Worm (Caenorhabditis elegans) whole organism, young adult: ENCODE data around the gene Y48G9A.9.

ENCODE experiments used
- B0261.1 ChIP-seq: sonication (generic microtip); optimal IDR thresholded peaks from 2 replicates; lab custom pipeline; 2016; ENCODE audit warnings: mild to moderate bottlenecking, missing genetic modification characterization, moderate library complexity, missing compliant biosample characterization
- F33H1.4 ChIP-seq: fragments of 200-800 bp; sonication (Bioruptor generic); IDR thresholded peaks from 2 replicates; pipeline ENCODE4 v1.3.6; 2022; ENCODE audit warnings: missing genetic modification reagents, missing genetic modification characterization, missing compliant biosample characterization
- F52B5.7 ChIP-seq: sonication (generic microtip); optimal IDR thresholded peaks from 2 replicates; lab custom pipeline; 2016; ENCODE audit warnings: mild to moderate bottlenecking, missing genetic modification characterization, missing compliant biosample characterization
- K12H6.12 ChIP-seq: fragments of 200-800 bp; sonication (Bioruptor generic); optimal IDR thresholded peaks from 2 replicates; lab custom pipeline; 2018; ENCODE audit warnings: mild to moderate bottlenecking, missing genetic modification characterization, missing compliant biosample characterization
- T26A5.8 ChIP-seq: sonication (generic microtip); optimal IDR thresholded peaks from 2 replicates; lab custom pipeline; 2016; ENCODE audit warnings: missing genetic modification characterization, missing compliant biosample characterization
- bed-2 ChIP-seq: fragments of 200-800 bp; sonication (Bioruptor generic); IDR thresholded peaks from 2 replicates; pipeline ENCODE4 v1.3.6; 2022; ENCODE audit warnings: missing genetic modification reagents, missing genetic modification characterization, missing compliant biosample characterization
- ceh-58 ChIP-seq: fragments of 200-800 bp; sonication (Bioruptor generic); IDR thresholded peaks from 2 replicates; pipeline ENCODE4 v1.3.6; 2022; ENCODE audit warnings: missing genetic modification characterization, missing compliant biosample characterization
- egl-44 ChIP-seq: fragments of 200-800 bp; sonication (Bioruptor generic); IDR thresholded peaks from 2 replicates; pipeline ENCODE4 v1.3.6; 2022; ENCODE audit warnings: missing genetic modification reagents, missing genetic modification characterization, missing compliant biosample characterization
- him-1 ChIP-seq: sonication (generic microtip); optimal IDR thresholded peaks from 2 replicates; lab custom pipeline; 2016; ENCODE audit warnings: missing genotype, missing genetic modification reagents, missing genetic modification characterization, missing compliant biosample characterization
- hmg-1.2 ChIP-seq: fragments of 200-800 bp; sonication (Bioruptor generic); IDR thresholded peaks from 2 replicates; pipeline ENCODE4 v1.3.6; 2022; ENCODE audit warnings: missing genetic modification reagents, missing genetic modification characterization, missing compliant biosample characterization
- hmg-20 ChIP-seq: fragments of 200-800 bp; sonication (Bioruptor generic); IDR thresholded peaks from 2 replicates; pipeline ENCODE4 v1.3.6; 2022; ENCODE audit warnings: missing genetic modification reagents, missing genetic modification characterization, missing compliant biosample characterization
- let-526 ChIP-seq: fragments of 200-800 bp; sonication (Bioruptor generic); IDR thresholded peaks from 2 replicates; pipeline ENCODE4 v1.3.6; 2022; ENCODE audit warnings: missing genetic modification reagents, missing genetic modification characterization, missing compliant biosample characterization
- lin-54 ChIP-seq: fragments of 200-800 bp; sonication (Bioruptor generic); optimal IDR thresholded peaks from 2 replicates; lab custom pipeline; 2018; ENCODE audit warnings: mild to moderate bottlenecking, missing genetic modification characterization, missing compliant biosample characterization
- lsl-1 ChIP-seq: fragments of 200-800 bp; sonication (Bioruptor generic); optimal IDR thresholded peaks from 2 replicates; lab custom pipeline; 2018; ENCODE audit warnings: mild to moderate bottlenecking, missing genetic modification characterization, moderate library complexity, missing compliant biosample characterization
- madf-3 ChIP-seq: fragments of 200-800 bp; sonication (Bioruptor generic); IDR thresholded peaks from 2 replicates; pipeline ENCODE4 v1.3.6; 2022; ENCODE audit warnings: missing genetic modification reagents, missing genetic modification characterization, missing compliant biosample characterization
- madf-6 ChIP-seq: fragments of 200-800 bp; sonication (Bioruptor generic); IDR thresholded peaks from 2 replicates; pipeline ENCODE4 v1.3.6; 2022; ENCODE audit warnings: missing genetic modification reagents, missing genetic modification characterization, missing compliant biosample characterization
- mes-4 ChIP-seq: sonication (generic microtip); optimal IDR thresholded peaks from 2 replicates; lab custom pipeline; 2016; ENCODE audit warnings: missing genotype, missing genetic modification characterization, missing compliant biosample characterization
- nhr-120 ChIP-seq: fragments of 200-800 bp; sonication (Bioruptor generic); IDR thresholded peaks from 2 replicates; pipeline ENCODE4 v1.3.6; 2022; ENCODE audit warnings: missing genetic modification characterization, missing compliant biosample characterization
- nhr-80 ChIP-seq: sonication (generic microtip); optimal IDR thresholded peaks from 2 replicates; lab custom pipeline; 2016; ENCODE audit warnings: missing genetic modification characterization, missing compliant biosample characterization
- nhr-90 ChIP-seq: sonication (generic microtip); optimal IDR thresholded peaks from 2 replicates; lab custom pipeline; 2016; ENCODE audit warnings: missing genotype, mild to moderate bottlenecking, missing genetic modification characterization, missing compliant biosample characterization
- rcor-1 ChIP-seq: fragments of 200-800 bp; sonication (Bioruptor generic); IDR thresholded peaks from 2 replicates; pipeline ENCODE4 v1.3.6; 2022; ENCODE audit warnings: missing genetic modification reagents, missing genetic modification characterization, missing compliant biosample characterization
- rpc-1 ChIP-seq, 2 experiments: fragments of 150-350 bp in 1 of 2; sonication (generic microtip) in 1 of 2; optimal IDR thresholded peaks; 2 replicates each; lab custom pipeline; 2014 to 2018; ENCODE audit warnings: missing biosample characterization in 1 of 2, missing genetic modification characterization in 1 of 2, missing genetic modification reagents in 1 of 2, missing genotype in 1 of 2
- snpc-1.1 ChIP-seq: sonication (generic microtip); optimal IDR thresholded peaks from 2 replicates; lab custom pipeline; 2017; ENCODE audit warnings: missing genetic modification characterization, mild to moderate bottlenecking, missing compliant biosample characterization, antibody characterized with exemption, moderate library complexity, missing genotype, missing genetic modification reagents; ENCODE audit not compliant: insufficient read depth
- somi-1 ChIP-seq: fragments of 200-800 bp; sonication (Bioruptor generic); optimal IDR thresholded peaks from 2 replicates; lab custom pipeline; 2018; ENCODE audit warnings: mild to moderate bottlenecking, missing genetic modification characterization, missing compliant biosample characterization
- tbp1 ChIP-seq: fragments of 200-800 bp; sonication (Bioruptor generic); optimal IDR thresholded peaks from 2 replicates; lab custom pipeline; 2018; ENCODE audit warnings: mild to moderate bottlenecking, missing genetic modification characterization, missing compliant biosample characterization
- zfh-2 ChIP-seq: fragments of 200-800 bp; sonication (Bioruptor generic); conservative IDR thresholded peaks from 2 replicates; pipeline ENCODE4 v1.3.6; 2022; ENCODE audit warnings: missing genetic modification reagents, missing genetic modification characterization, missing compliant biosample characterization
- zim-3 ChIP-seq: sonication (generic microtip); optimal IDR thresholded peaks from 2 replicates; lab custom pipeline; 2017; ENCODE audit warnings: mild to moderate bottlenecking, missing genetic modification characterization, moderate library complexity, missing compliant biosample characterization

Y48G9A.9 gene

ce11 chrIII:2123673-2124187 lies 31.2 kb downstream of the Y48G9A.9 start, which contains the start of gene frl-1:
frl-1 (plus strand) TSS chrIII:2124137.
- TF ChIP-seq somi-1 = no peak
- TF ChIP-seq rcor-1 = no peak
- peak; percentile 56 for TF ChIP-seq nhr-80 (tag; lab: Kevin White, UChicago)
- no peak for TF ChIP-seq F52B5.7 (tag; lab: Kevin White, UChicago)
- TF ChIP-seq snpc-1.1 (tag; lab: Kevin White, UChicago) = no peak
- no peak for TF ChIP-seq let-526 (GFP tag; lab: Robert Waterston, UW)

ce11 chrIII:2125936-2126335 lies 33.4 kb downstream of the Y48G9A.9 start:
- TF ChIP-seq mes-4 (tag; lab: Kevin White, UChicago) (no peak), hmg-1.2 (peak; percentile 75)
- TF ChIP-seq, all 124 proteins: peak for 1

ce11 chrIII:2129377-2129776 lies 36.9 kb downstream of the Y48G9A.9 start:
- no peak for TF ChIP-seq ceh-58 (GFP tag; lab: Robert Waterston, UW)
- TF ChIP-seq B0261.1 = peak; percentile 45
- no peak for TF ChIP-seq nhr-90 (tag; lab: Kevin White, UChicago)
- no peak for TF ChIP-seq rpc-1 (optimal IDR thresholded peaks at IDR 0.05; lab: Kevin White, UChicago)
- peak; percentile 63 for TF ChIP-seq rpc-1 (tag; optimal IDR thresholded peaks at IDR 0.05; lab: Kevin White, UChicago)
- no peak for TF ChIP-seq him-1 (tag; lab: Kevin White, UChicago)
- no peak for TF ChIP-seq let-526 (GFP tag; lab: Robert Waterston, UW)
- no peak for TF ChIP-seq madf-3 (GFP tag; lab: Robert Waterston, UW)
- no peak for TF ChIP-seq bed-2 (GFP tag; lab: Robert Waterston, UW)
- peak; percentile 72 for TF ChIP-seq tbp1
- no peak for TF ChIP-seq K12H6.12 (tag; lab: Kevin White, UChicago)

ce11 chrIII:2129991-2130390 lies 37.5 kb downstream of the Y48G9A.9 start:
- TF ChIP-seq egl-44 (GFP tag; lab: Robert Waterston, UW) = no peak
- no peak for TF ChIP-seq T26A5.8 (tag; lab: Kevin White, UChicago)
- TF ChIP-seq nhr-120 (GFP tag; lab: Robert Waterston, UW) = no peak
- TF ChIP-seq hmg-1.2 = peak; percentile 73; the same call in 1 of the 2 replicates

ce11 chrIII:2132059-2132458 lies 39.5 kb downstream of the Y48G9A.9 start:
- TF ChIP-seq hmg-1.2 (peak; percentile 64; the same call in 1 of the 2 replicates), egl-44 (GFP tag; lab: Robert Waterston, UW) (no peak)

ce11 chrIII:2133928-2134327 lies 41.4 kb downstream of the Y48G9A.9 start:
- TF ChIP-seq lsl-1 (peak; percentile 82), zim-3 (tag; lab: Kevin White, UChicago) (no peak), madf-6 (GFP tag; lab: Robert Waterston, UW) (peak; percentile 59; the same call in 1 of the 2 replicates), lin-54 (GFP tag; lab: Kevin White, UChicago) (peak; percentile 48), ceh-58 (GFP tag; lab: Robert Waterston, UW) (no peak), F33H1.4 (GFP tag; lab: Robert Waterston, UW) (peak; percentile 23; the same call in 1 of the 2 replicates)
- TF ChIP-seq, all 124 proteins: peak for 4

ce11 chrIII:2137490-2137889 lies 45.0 kb downstream of the Y48G9A.9 start:
- 0 out of 2 replicates have a peak, but pooled peaks have one; percentile 3 for TF ChIP-seq zfh-2
- no peak for TF ChIP-seq hmg-20
- no peak for TF ChIP-seq rpc-1 (optimal IDR thresholded peaks at IDR 0.05; lab: Kevin White, UChicago)
- TF ChIP-seq rpc-1 (tag; optimal IDR thresholded peaks at IDR 0.05; lab: Kevin White, UChicago) = peak; percentile 53
- peak; percentile 70 for TF ChIP-seq tbp1
